Worm (Caenorhabditis elegans) whole organism, midembryonic: ENCODE results near the gene lips-15.

Experiments used
- T22C8.4 ChIP-seq: fragments of 200-800 bp; sonication (Bioruptor generic); IDR thresholded peaks from 2 replicates; pipeline ENCODE4 v1.3.6; 2022; ENCODE audit warnings: missing genetic modification characterization, missing compliant biosample characterization
- cog-1 ChIP-seq: sonication (generic microtip); optimal IDR thresholded peaks from 2 replicates; lab custom pipeline; 2016; ENCODE audit warnings: missing genetic modification characterization, missing compliant biosample characterization
- flt-1 ChIP-seq: fragments of 200-800 bp; sonication (Bioruptor generic); IDR thresholded peaks from 2 replicates; pipeline ENCODE4 v1.3.6; 2022; ENCODE audit warnings: missing genetic modification characterization, missing compliant biosample characterization
- klf-2 ChIP-seq: fragments of 200-800 bp; sonication (Bioruptor generic); conservative IDR thresholded peaks from 2 replicates; pipeline ENCODE4 v1.3.6; 2022; ENCODE audit warnings: missing genetic modification reagents, missing genetic modification characterization, missing compliant biosample characterization
- med-1 ChIP-seq: sonication (generic microtip); optimal IDR thresholded peaks from 2 replicates; lab custom pipeline; 2017; ENCODE audit warnings: missing genetic modification characterization, mild to moderate bottlenecking, missing compliant biosample characterization, antibody characterized with exemption, missing genetic modification reagents; ENCODE audit not compliant: insufficient read depth
- ref-1 ChIP-seq: fragments of 200-800 bp; sonication (Bioruptor generic); conservative IDR thresholded peaks from 2 replicates; pipeline ENCODE4 v1.3.6; 2022; ENCODE audit warnings: missing genetic modification reagents, missing genetic modification characterization, missing compliant biosample characterization
- tab-1 ChIP-seq: fragments of 200-800 bp; sonication (Bioruptor generic); IDR thresholded peaks from 2 replicates; pipeline ENCODE4 v1.3.6; 2022; ENCODE audit warnings: missing genetic modification characterization, missing compliant biosample characterization
- ztf-23 ChIP-seq: fragments of 200-800 bp; sonication (Bioruptor generic); IDR thresholded peaks from 2 replicates; pipeline ENCODE4 v1.3.6; 2022; ENCODE audit warnings: missing genetic modification reagents, missing genetic modification characterization, missing compliant biosample characterization
- ztf-29 ChIP-seq: fragments of 200-800 bp; sonication (Bioruptor generic); IDR thresholded peaks from 2 replicates; pipeline ENCODE4 v1.3.6; 2022; ENCODE audit warnings: missing genetic modification reagents, missing genetic modification characterization, missing compliant biosample characterization

DNA sequence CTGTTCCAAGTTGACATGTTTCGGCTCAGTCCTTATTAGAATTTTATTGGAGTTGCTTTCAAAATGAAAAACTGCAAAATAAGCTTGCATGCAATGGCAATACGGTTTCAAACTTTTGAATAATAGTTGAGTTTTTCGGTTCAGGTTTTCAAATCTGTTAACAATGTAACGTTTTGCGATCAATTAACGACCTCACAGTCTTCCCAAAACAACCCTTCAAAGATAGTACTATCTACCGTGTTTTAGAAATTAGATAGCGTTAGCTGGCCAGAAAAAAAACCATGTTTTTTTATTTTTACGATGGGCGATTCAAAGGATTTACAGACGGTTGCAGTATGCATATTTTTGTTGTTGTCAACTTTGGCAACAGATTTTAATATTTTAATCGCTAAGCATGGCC is 26.7 kb downstream of the lips-15 start, which contains the start of gene Y38E10A.34:
- TF ChIP-seq flt-1 (GFP tag; lab: Robert Waterston, UW) (no peak), T22C8.4 (GFP tag; lab: Robert Waterston, UW) (no peak), tab-1 (GFP tag; lab: Robert Waterston, UW) (no peak), ztf-23 (GFP tag; lab: Robert Waterston, UW) (no peak), klf-2 (GFP tag; lab: Robert Waterston, UW) (no peak), ref-1 (no peak), med-1 (GFP tag; lab: Kevin White, UChicago) (no peak), ztf-29 (GFP tag; lab: Robert Waterston, UW) (no peak), cog-1 (tag; lab: Kevin White, UChicago) (no peak)
